Worm (Caenorhabditis elegans) whole organism, L1 larva: ENCODE measurements around the gene ugt-48.

ENCODE experiments used
- C16A3.4 ChIP-seq: fragments of 150-350 bp; optimal IDR thresholded peaks from 2 replicates; lab custom pipeline; 2014; ENCODE audit warnings: missing biosample characterization, missing genetic modification characterization
- F16B12.6 ChIP-seq: fragments of 150-350 bp; optimal IDR thresholded peaks from 2 replicates; lab custom pipeline; 2014; ENCODE audit warnings: missing biosample characterization, missing genetic modification characterization
- alr-1 ChIP-seq: fragments of 200-800 bp; sonication (Bioruptor generic); optimal IDR thresholded peaks from 2 replicates; lab custom pipeline; 2018; ENCODE audit warnings: borderline replicate concordance, mild to moderate bottlenecking, missing genetic modification characterization, missing compliant biosample characterization
- aly-2 ChIP-seq: fragments of 150-350 bp; optimal IDR thresholded peaks from 2 replicates; lab custom pipeline; 2014; ENCODE audit warnings: missing biosample characterization, missing genetic modification characterization
- blmp-1 ChIP-seq: fragments of 150-350 bp; optimal IDR thresholded peaks from 2 replicates; lab custom pipeline; 2014; ENCODE audit warnings: missing biosample characterization, missing genetic modification characterization
- ceh-63 ChIP-seq: fragments of 200-800 bp; sonication (Bioruptor generic); optimal IDR thresholded peaks from 2 replicates; lab custom pipeline; 2018; ENCODE audit warnings: mild to moderate bottlenecking, missing genetic modification characterization, missing compliant biosample characterization
- ceh-8 ChIP-seq: fragments of 200-800 bp; sonication (Bioruptor generic); optimal IDR thresholded peaks from 2 replicates; lab custom pipeline; 2018; ENCODE audit warnings: mild to moderate bottlenecking, missing genetic modification characterization, moderate library complexity, missing compliant biosample characterization
- ceh-90 ChIP-seq: sonication (generic microtip); optimal IDR thresholded peaks from 2 replicates; lab custom pipeline; 2016; ENCODE audit warnings: missing genetic modification characterization, missing compliant biosample characterization
- ces-1 ChIP-seq: fragments of 150-350 bp; optimal IDR thresholded peaks from 2 replicates; lab custom pipeline; 2014; ENCODE audit warnings: missing biosample characterization, missing genetic modification reagents, missing genetic modification characterization
- dpl-1 ChIP-seq, 3 experiments: fragments of 150-350 bp in 2 of 3; sonication (generic microtip) in 1 of 3; optimal IDR thresholded peaks; 2 replicates each; lab custom pipeline; 2014 to 2017; ENCODE audit warnings: missing biosample characterization in 3 of 3, missing genetic modification characterization in 3 of 3, missing genetic modification reagents in 3 of 3
- dsc-1 ChIP-seq: sonication (generic microtip); optimal IDR thresholded peaks from 2 replicates; lab custom pipeline; 2016; ENCODE audit warnings: mild to moderate bottlenecking, missing genetic modification characterization, missing compliant biosample characterization
- efl-1 ChIP-seq, 4 experiments: fragments of 150-350 bp; optimal IDR thresholded peaks in 3 of 4; peaks in 1 of 4; 1 replicate in 1 of 4; 2 replicates in 3 of 4; lab custom pipeline; 2014; ENCODE audit warnings: missing biosample characterization in 2 of 4, missing genetic modification characterization in 2 of 4, missing genetic modification reagents in 2 of 4
- efl-3 ChIP-seq: fragments of 200-800 bp; sonication (Bioruptor generic); optimal IDR thresholded peaks from 2 replicates; lab custom pipeline; 2018; ENCODE audit warnings: mild to moderate bottlenecking, missing genetic modification characterization, missing compliant biosample characterization
- egl-13 ChIP-seq: sonication (generic microtip); optimal IDR thresholded peaks from 2 replicates; lab custom pipeline; 2016; ENCODE audit warnings: missing genotype, missing genetic modification reagents, missing genetic modification characterization, missing compliant biosample characterization
- egl-27 ChIP-seq, 2 experiments: fragments of 150-350 bp in 1 of 2; sonication (generic microtip); optimal IDR thresholded peaks; 3 replicates each; lab custom pipeline; 2017 to 2018; ENCODE audit warnings: missing biosample characterization in 2 of 2, missing genetic modification characterization in 2 of 2, missing genetic modification reagents in 2 of 2
- elt-2 ChIP-seq: sonication (generic microtip); optimal IDR thresholded peaks from 2 replicates; lab custom pipeline; 2016; ENCODE audit warnings: missing genetic modification characterization, mild to moderate bottlenecking, inconsistent platforms, missing compliant biosample characterization, missing genetic modification reagents
- elt-3 ChIP-seq, 6 experiments: fragments of 150-350 bp in 1 of 6; sonication (generic microtip); optimal IDR thresholded peaks; 2 replicates each; lab custom pipeline; 2017 to 2018; ENCODE audit warnings: missing biosample characterization in 6 of 6, missing genetic modification characterization in 6 of 6, inconsistent platforms in 1 of 6
- fkh-4 ChIP-seq: sonication (generic microtip); optimal IDR thresholded peaks from 2 replicates; lab custom pipeline; 2016; ENCODE audit warnings: missing compliant biosample characterization, missing genetic modification characterization, borderline replicate concordance
- fkh-8 ChIP-seq: sonication (generic microtip); optimal IDR thresholded peaks from 2 replicates; lab custom pipeline; 2016; ENCODE audit warnings: mild to moderate bottlenecking, missing genetic modification characterization, missing compliant biosample characterization
- hlh-4 ChIP-seq: sonication (generic microtip); optimal IDR thresholded peaks from 2 replicates; lab custom pipeline; 2016; ENCODE audit warnings: mild to moderate bottlenecking, missing genetic modification characterization, missing compliant biosample characterization
- irx-1 ChIP-seq: sonication (generic microtip); optimal IDR thresholded peaks from 2 replicates; lab custom pipeline; 2016; ENCODE audit warnings: missing genetic modification characterization, missing compliant biosample characterization
- isw-1 ChIP-seq: fragments of 200-800 bp; sonication (Bioruptor generic); IDR thresholded peaks from 2 replicates; pipeline ENCODE4 v1.3.6; 2022; ENCODE audit warnings: missing genetic modification characterization, missing compliant biosample characterization
- lin-15B ChIP-seq: fragments of 150-350 bp; sonication (generic microtip); optimal IDR thresholded peaks from 3 replicates; lab custom pipeline; 2014; ENCODE audit warnings: missing biosample characterization, missing genetic modification characterization
- lir-3 ChIP-seq: sonication (generic microtip); optimal IDR thresholded peaks from 2 replicates; lab custom pipeline; 2016; ENCODE audit warnings: mild to moderate bottlenecking, missing genetic modification characterization, moderate library complexity, missing compliant biosample characterization; ENCODE audit not compliant: poor library complexity
- mep-1 ChIP-seq: fragments of 150-350 bp; optimal IDR thresholded peaks from 2 replicates; lab custom pipeline; 2014; ENCODE audit warnings: missing biosample characterization, missing genetic modification characterization
- nhr-11 ChIP-seq: fragments of 150-350 bp; optimal IDR thresholded peaks from 2 replicates; lab custom pipeline; 2014; ENCODE audit warnings: missing biosample characterization, missing genetic modification characterization
- nhr-12 ChIP-seq: sonication (generic microtip); optimal IDR thresholded peaks from 2 replicates; lab custom pipeline; 2017; ENCODE audit warnings: missing biosample characterization, missing genetic modification characterization
- nhr-20 ChIP-seq: sonication (generic microtip); optimal IDR thresholded peaks from 2 replicates; lab custom pipeline; 2016; ENCODE audit warnings: mild to moderate bottlenecking, missing genetic modification characterization, missing compliant biosample characterization
- nhr-28 ChIP-seq: fragments of 150-350 bp; optimal IDR thresholded peaks from 2 replicates; lab custom pipeline; 2014; ENCODE audit warnings: missing biosample characterization, missing genetic modification characterization
- nhr-47 ChIP-seq: sonication (generic microtip); optimal IDR thresholded peaks from 2 replicates; lab custom pipeline; 2016; ENCODE audit warnings: mild to moderate bottlenecking, missing genetic modification characterization, moderate library complexity, missing compliant biosample characterization
- nhr-77 ChIP-seq: fragments of 150-350 bp; optimal IDR thresholded peaks from 2 replicates; lab custom pipeline; 2014; ENCODE audit warnings: missing biosample characterization, missing genetic modification characterization
- nhr-90 ChIP-seq: sonication (generic microtip); optimal IDR thresholded peaks from 2 replicates; lab custom pipeline; 2016; ENCODE audit warnings: mild to moderate bottlenecking, missing genetic modification characterization, missing compliant biosample characterization; ENCODE audit not compliant: poor library complexity
- pag-3 ChIP-seq: sonication (generic microtip); optimal IDR thresholded peaks from 2 replicates; lab custom pipeline; 2017; ENCODE audit warnings: missing genetic modification characterization, mild to moderate bottlenecking, missing compliant biosample characterization, antibody characterized with exemption, borderline replicate concordance; ENCODE audit not compliant: insufficient read depth
- pqm-1 ChIP-seq: sonication (generic microtip); optimal IDR thresholded peaks from 3 replicates; lab custom pipeline; 2017; ENCODE audit warnings: missing biosample characterization, missing genetic modification characterization
- rnt-1 ChIP-seq: sonication (generic microtip); optimal IDR thresholded peaks from 2 replicates; lab custom pipeline; 2016; ENCODE audit warnings: mild to moderate bottlenecking, missing genetic modification characterization, moderate library complexity, missing compliant biosample characterization
- skn-1 ChIP-seq: fragments of 150-350 bp; optimal IDR thresholded peaks from 2 replicates; lab custom pipeline; 2014; ENCODE audit warnings: missing biosample characterization, missing genetic modification characterization
- snpc-4 ChIP-seq: fragments of 150-350 bp; optimal IDR thresholded peaks from 2 replicates; lab custom pipeline; 2014; ENCODE audit warnings: missing biosample characterization, missing genetic modification characterization
- snu-23 ChIP-seq: sonication (generic microtip); optimal IDR thresholded peaks from 2 replicates; lab custom pipeline; 2016; ENCODE audit warnings: missing genetic modification characterization, missing compliant biosample characterization
- sox-4 ChIP-seq: sonication (generic microtip); optimal IDR thresholded peaks from 2 replicates; lab custom pipeline; 2016; ENCODE audit warnings: missing genetic modification characterization, missing compliant biosample characterization
- sptf-1 ChIP-seq: fragments of 150-350 bp; optimal IDR thresholded peaks from 2 replicates; lab custom pipeline; 2014; ENCODE audit warnings: missing biosample characterization, missing genetic modification characterization
- swsn-7 ChIP-seq: sonication (generic microtip); optimal IDR thresholded peaks from 2 replicates; lab custom pipeline; 2016; ENCODE audit warnings: missing genetic modification characterization, missing compliant biosample characterization
- tbx-2 ChIP-seq: sonication (generic microtip); optimal IDR thresholded peaks from 2 replicates; lab custom pipeline; 2016; ENCODE audit warnings: missing genetic modification characterization, missing compliant biosample characterization
- tlp-1 ChIP-seq: fragments of 150-350 bp; optimal IDR thresholded peaks from 2 replicates; lab custom pipeline; 2014; ENCODE audit warnings: missing biosample characterization, missing genetic modification characterization
- unc-86 ChIP-seq: sonication (generic microtip); optimal IDR thresholded peaks from 2 replicates; lab custom pipeline; 2016; ENCODE audit warnings: missing genetic modification characterization, missing compliant biosample characterization
- unc-98 ChIP-seq: fragments of 200-800 bp; sonication (Bioruptor generic); IDR thresholded peaks from 2 replicates; pipeline ENCODE4 v1.3.6; 2022; ENCODE audit warnings: missing genetic modification characterization, missing compliant biosample characterization
- xbp-1 ChIP-seq: sonication (generic microtip); optimal IDR thresholded peaks from 2 replicates; lab custom pipeline; 2016; ENCODE audit warnings: missing genetic modification characterization, missing compliant biosample characterization
- zip-4 ChIP-seq: fragments of 200-800 bp; sonication (Bioruptor generic); optimal IDR thresholded peaks from 2 replicates; lab custom pipeline; 2018; ENCODE audit warnings: mild to moderate bottlenecking, missing genetic modification characterization, moderate library complexity, missing compliant biosample characterization
- ztf-11 ChIP-seq, 2 experiments: sonication (generic microtip); optimal IDR thresholded peaks; 2 replicates each; lab custom pipeline; 2016 to 2017; ENCODE audit warnings: missing genetic modification characterization in 2 of 2, missing biosample characterization in 1 of 2, missing compliant biosample characterization in 1 of 2

ugt-48 gene

ce11 chrV:5548051-5548450, at the start of gene ugt-48:
Gene ugt-48 (minus strand): TSS chrV:5548062.
- TF ChIP-seq ceh-8 (GFP tag; lab: Kevin White, UChicago) (no peak), aly-2 (tag; lab: Kevin White, UChicago) (no peak), blmp-1 (no peak), dpl-1 (GFP tag; optimal IDR thresholded peaks at IDR 0.05; lab: Kevin White, UChicago) (no peak), xbp-1 (tag; lab: Kevin White, UChicago) (no peak), nhr-90 (no peak), nhr-47 (tag; lab: Kevin White, UChicago) (no peak), nhr-77 (tag; lab: Kevin White, UChicago) (no peak), isw-1 (no peak), pag-3 (tag; lab: Kevin White, UChicago) (no peak), fkh-4 (tag; lab: Kevin White, UChicago) (no peak), ztf-11 (tag; optimal IDR thresholded peaks at IDR 0.05; lab: Kevin White, UChicago) (no peak)
- TF ChIP-seq, all 84 proteins: peak for 0

ce11 chrV:5596391-5597030, 48.6 kb upstream of the ugt-48 start, which contains the start of gene zhit-1:
Gene zhit-1 (minus strand): TSS chrV:5596551.
- TF ChIP-seq egl-27 (tag; optimal IDR thresholded peaks at IDR 0.05; lab: Kevin White, UChicago) (no peak), irx-1 (tag; lab: Kevin White, UChicago) (no peak), unc-86 (tag; lab: Kevin White, UChicago) (no peak), pqm-1 (tag; lab: Kevin White, UChicago) (no peak), rnt-1 (tag; lab: Kevin White, UChicago) (peak; percentile 24), tbx-2 (tag; lab: Kevin White, UChicago) (no peak), dpl-1 (GFP tag; optimal IDR thresholded peaks at IDR 0.05; lab: Kevin White, UChicago) (peak; percentile 85 to 92 (median 89)), lin-15B (tag; lab: Kevin White, UChicago) (no peak), ceh-90 (tag; lab: Kevin White, UChicago) (no peak), C16A3.4 (tag; lab: Kevin White, UChicago) (peak; percentile 23), ces-1 (GFP tag; lab: Kevin White, UChicago) (no peak), elt-3 (tag; optimal IDR thresholded peaks at IDR 0.05; lab: Kevin White, UChicago) (no peak), nhr-90 (peak; percentile 37), mep-1 (tag; lab: Kevin White, UChicago) (peak; percentile 35), nhr-77 (tag; lab: Kevin White, UChicago) (no peak), elt-2 (tag; lab: Kevin White, UChicago) (no peak), unc-98 (GFP tag; lab: Robert Waterston, UW) (no peak), snu-23 (peak; percentile 29), tlp-1 (tag; lab: Kevin White, UChicago) (no peak), efl-1 (optimal IDR thresholded peaks at IDR 0.05; lab: Kevin White, UChicago) (peak; percentile 92), efl-1 (GFP tag; optimal IDR thresholded peaks at IDR 0.05 in 1 of 2; lab: Kevin White, UChicago) (peak; percentile 92 to 99), hlh-4 (tag; lab: Kevin White, UChicago) (no peak), fkh-8 (tag; lab: Kevin White, UChicago) (no peak), skn-1 (tag; lab: Kevin White, UChicago) (peak; percentile 36), swsn-7 (tag; lab: Kevin White, UChicago) (no peak), nhr-20 (tag; lab: Kevin White, UChicago) (peak; percentile 1), sox-4 (tag; lab: Kevin White, UChicago) (no peak), alr-1 (tag; lab: Kevin White, UChicago) (peak; percentile 85), nhr-47 (tag; lab: Kevin White, UChicago) (peak; percentile 52), nhr-28 (no peak), ceh-63 (GFP tag; lab: Kevin White, UChicago) (no peak), F16B12.6 (tag; lab: Kevin White, UChicago) (peak; percentile 50), ztf-11 (tag; optimal IDR thresholded peaks at IDR 0.05; lab: Kevin White, UChicago) (no peak), dsc-1 (no peak), nhr-12 (no peak), egl-13 (tag; lab: Kevin White, UChicago) (no peak), zip-4 (GFP tag; lab: Kevin White, UChicago) (no peak), sptf-1 (tag; lab: Kevin White, UChicago) (no peak), nhr-11 (tag; lab: Kevin White, UChicago) (no peak), efl-3 (GFP tag; lab: Kevin White, UChicago) (no peak), blmp-1 (peak; percentile 4), lir-3 (tag; lab: Kevin White, UChicago) (no peak), snpc-4 (peak; percentile 68), fkh-4 (tag; lab: Kevin White, UChicago) (no peak)
